Worm (Caenorhabditis elegans) whole organism, L2 larva: ENCODE measurements around the gene Y37E11B.7.

ENCODE experiments used
- ZK546.5 ChIP-seq: sonication (generic microtip); optimal IDR thresholded peaks from 2 replicates; lab custom pipeline; 2017; ENCODE audit warnings: missing biosample characterization, missing genetic modification characterization
- lsy-2 ChIP-seq, 2 experiments: fragments of 150-350 bp in 1 of 2; sonication (generic microtip) in 1 of 2; optimal IDR thresholded peaks; 2 replicates each; lab custom pipeline; 2014 to 2017; ENCODE audit warnings: missing biosample characterization in 2 of 2, missing genetic modification characterization in 2 of 2
- unc-62 ChIP-seq: fragments of 150-350 bp; optimal IDR thresholded peaks from 2 replicates; lab custom pipeline; 2014; ENCODE audit warnings: missing biosample characterization, missing genetic modification reagents, missing genetic modification characterization
- ztf-11 ChIP-seq: sonication (generic microtip); optimal IDR thresholded peaks from 2 replicates; lab custom pipeline; 2017; ENCODE audit warnings: missing biosample characterization, missing genetic modification characterization

DNA sequence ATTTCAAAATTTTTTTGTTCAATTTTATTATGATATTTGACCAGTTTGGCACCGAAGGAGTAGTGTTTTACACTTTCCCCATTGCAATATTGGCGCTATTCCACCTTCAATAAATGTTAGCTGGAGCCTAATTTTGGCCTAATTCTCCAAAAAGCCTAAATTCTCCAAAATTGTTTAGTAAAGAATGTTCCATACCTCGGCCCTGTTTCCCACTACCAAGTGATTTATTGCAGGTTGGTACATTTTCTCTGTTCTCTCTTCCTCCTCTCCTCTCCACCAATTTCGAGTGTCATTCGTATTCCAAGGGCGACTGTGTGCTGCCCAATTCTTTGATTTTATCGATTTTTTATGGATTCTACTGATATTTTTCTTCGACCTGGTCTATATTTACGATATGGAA lies 21.8 kb downstream of the Y37E11B.7 start, which contains the start of gene Y37E11B.2:
- TF ChIP-seq lsy-2 (tag; optimal IDR thresholded peaks at IDR 0.05; lab: Kevin White, UChicago) (no peak), ZK546.5 (tag; lab: Kevin White, UChicago) (no peak), ztf-11 (no peak), unc-62 (GFP tag; lab: Kevin White, UChicago) (no peak)
